Worm (Caenorhabditis elegans) whole organism, mixed stage, embryonic: ENCODE data around the gene C03F11.2.
A peak's percentile ranks its signal among the peaks of the same experiment; 100 is the strongest.

ENCODE experiments used
- M03D4.4 ChIP-seq: sonication (generic microtip); optimal IDR thresholded peaks from 2 replicates; lab custom pipeline; 2017; ENCODE audit warnings: mild to moderate bottlenecking, missing genetic modification characterization, missing compliant biosample characterization
- bed-3 ChIP-seq: fragments of 200-800 bp; sonication (Bioruptor generic); optimal IDR thresholded peaks from 3 replicates; lab custom pipeline; 2018; ENCODE audit warnings: mild to moderate bottlenecking, missing genetic modification characterization, moderate library complexity, missing compliant biosample characterization
- blmp-1 ChIP-seq: fragments of 150-350 bp; optimal IDR thresholded peaks from 2 replicates; lab custom pipeline; 2014; ENCODE audit warnings: missing biosample characterization, missing genetic modification characterization
- ceh-39 ChIP-seq: fragments of 150-350 bp; optimal IDR thresholded peaks from 2 replicates; lab custom pipeline; 2014; ENCODE audit warnings: missing biosample characterization, missing genetic modification characterization
- ceh-43 ChIP-seq: fragments of 200-800 bp; sonication (Bioruptor generic); optimal IDR thresholded peaks from 2 replicates; lab custom pipeline; 2018; ENCODE audit warnings: mild to moderate bottlenecking, missing genetic modification characterization, moderate library complexity, missing compliant biosample characterization
- ceh-83 ChIP-seq: fragments of 200-800 bp; sonication (Bioruptor generic); optimal IDR thresholded peaks from 2 replicates; lab custom pipeline; 2018; ENCODE audit warnings: mild to moderate bottlenecking, missing genetic modification characterization, missing compliant biosample characterization
- ces-1 ChIP-seq: fragments of 150-350 bp; optimal IDR thresholded peaks from 2 replicates; lab custom pipeline; 2014; ENCODE audit warnings: missing biosample characterization, missing genetic modification reagents, missing genetic modification characterization
- cnd-1 ChIP-seq: fragments of 200-800 bp; sonication (Bioruptor generic); optimal IDR thresholded peaks from 2 replicates; lab custom pipeline; 2018; ENCODE audit warnings: mild to moderate bottlenecking, missing genetic modification characterization, missing compliant biosample characterization
- drap-1 ChIP-seq: fragments of 200-800 bp; sonication (Bioruptor generic); optimal IDR thresholded peaks from 3 replicates; lab custom pipeline; 2018; ENCODE audit warnings: mild to moderate bottlenecking, missing genetic modification characterization, missing compliant biosample characterization
- elt-1 ChIP-seq: sonication (generic microtip); optimal IDR thresholded peaks from 2 replicates; lab custom pipeline; 2017; ENCODE audit warnings: missing genetic modification characterization, mild to moderate bottlenecking, missing compliant biosample characterization, antibody characterized with exemption, moderate library complexity, borderline replicate concordance; ENCODE audit not compliant: insufficient read depth
- elt-3 ChIP-seq: fragments of 150-350 bp; optimal IDR thresholded peaks from 2 replicates; lab custom pipeline; 2014; ENCODE audit warnings: missing biosample characterization, missing genetic modification characterization
- flh-1 ChIP-seq: fragments of 200-800 bp; sonication (Bioruptor generic); optimal IDR thresholded peaks from 2 replicates; lab custom pipeline; 2018; ENCODE audit warnings: mild to moderate bottlenecking, missing genetic modification characterization, moderate library complexity, missing compliant biosample characterization
- ham-2 ChIP-seq: fragments of 200-800 bp; sonication (Bioruptor generic); optimal IDR thresholded peaks from 2 replicates; lab custom pipeline; 2018; ENCODE audit warnings: mild to moderate bottlenecking, missing genetic modification characterization, missing compliant biosample characterization
- hlh-1 ChIP-seq: fragments of 150-350 bp; optimal IDR thresholded peaks from 2 replicates; lab custom pipeline; 2014; ENCODE audit warnings: missing biosample characterization, missing genetic modification reagents, missing genetic modification characterization
- lin-13 ChIP-seq: fragments of 150-350 bp; optimal IDR thresholded peaks from 2 replicates; lab custom pipeline; 2014; ENCODE audit warnings: missing biosample characterization, missing genetic modification characterization
- lin-32 ChIP-seq: fragments of 200-800 bp; sonication (Bioruptor generic); optimal IDR thresholded peaks from 2 replicates; lab custom pipeline; 2018; ENCODE audit warnings: mild to moderate bottlenecking, missing genetic modification characterization, missing compliant biosample characterization
- lsy-2 ChIP-seq: fragments of 150-350 bp; optimal IDR thresholded peaks from 2 replicates; lab custom pipeline; 2014; ENCODE audit warnings: missing biosample characterization, missing genetic modification characterization
- mab-5 ChIP-seq: fragments of 150-350 bp; optimal IDR thresholded peaks from 2 replicates; lab custom pipeline; 2014; ENCODE audit warnings: missing biosample characterization, missing genetic modification characterization
- mep-1 ChIP-seq: fragments of 150-350 bp; optimal IDR thresholded peaks from 2 replicates; lab custom pipeline; 2017; ENCODE audit warnings: missing biosample characterization, missing genetic modification reagents, missing genetic modification characterization, inconsistent platforms
- mls-2 ChIP-seq: sonication (generic microtip); optimal IDR thresholded peaks from 2 replicates; lab custom pipeline; 2016; ENCODE audit warnings: mild to moderate bottlenecking, missing genetic modification characterization, moderate library complexity, missing compliant biosample characterization
- nhr-12 ChIP-seq: fragments of 150-350 bp; optimal IDR thresholded peaks from 2 replicates; lab custom pipeline; 2014; ENCODE audit warnings: missing biosample characterization, missing genetic modification characterization
- nhr-2 ChIP-seq: fragments of 150-350 bp; optimal IDR thresholded peaks from 2 replicates; lab custom pipeline; 2014; ENCODE audit warnings: missing biosample characterization, missing genetic modification characterization
- nhr-237 ChIP-seq: fragments of 150-350 bp; optimal IDR thresholded peaks from 2 replicates; lab custom pipeline; 2014; ENCODE audit warnings: missing biosample characterization, missing genetic modification characterization
- nhr-28 ChIP-seq: fragments of 150-350 bp; optimal IDR thresholded peaks from 2 replicates; lab custom pipeline; 2014; ENCODE audit warnings: missing biosample characterization, missing genetic modification characterization
- nhr-76 ChIP-seq: sonication (generic microtip); optimal IDR thresholded peaks from 2 replicates; lab custom pipeline; 2017; ENCODE audit warnings: missing biosample characterization, missing genetic modification characterization
- pha-4 ChIP-seq: fragments of 150-350 bp; optimal IDR thresholded peaks from 2 replicates; lab custom pipeline; 2018; ENCODE audit warnings: missing biosample characterization, missing genetic modification reagents, missing genetic modification characterization
- sem-2 ChIP-seq: fragments of 200-800 bp; sonication (Bioruptor generic); optimal IDR thresholded peaks from 2 replicates; lab custom pipeline; 2018; ENCODE audit warnings: mild to moderate bottlenecking, missing genetic modification characterization, missing compliant biosample characterization
- snpc-4 ChIP-seq: fragments of 150-350 bp; optimal IDR thresholded peaks from 2 replicates; lab custom pipeline; 2014; ENCODE audit warnings: missing biosample characterization, missing genetic modification characterization
- sptf-1 ChIP-seq: sonication (generic microtip); optimal IDR thresholded peaks from 2 replicates; lab custom pipeline; 2017; ENCODE audit warnings: mild to moderate bottlenecking, missing genetic modification characterization, moderate library complexity, missing compliant biosample characterization
- tbx-8 ChIP-seq: fragments of 200-800 bp; sonication (Bioruptor generic); optimal IDR thresholded peaks from 2 replicates; lab custom pipeline; 2018; ENCODE audit warnings: mild to moderate bottlenecking, missing genetic modification characterization, moderate library complexity, missing compliant biosample characterization
- unc-120 ChIP-seq: sonication (generic microtip); optimal IDR thresholded peaks from 2 replicates; lab custom pipeline; 2017; ENCODE audit warnings: missing genetic modification characterization, missing compliant biosample characterization; ENCODE audit not compliant: poor library complexity, severe bottlenecking
- unc-39 ChIP-seq: fragments of 150-350 bp; optimal IDR thresholded peaks from 2 replicates; lab custom pipeline; 2014; ENCODE audit warnings: missing biosample characterization, missing genetic modification characterization
- unc-62 ChIP-seq: fragments of 150-350 bp; optimal IDR thresholded peaks from 2 replicates; lab custom pipeline; 2014; ENCODE audit warnings: missing biosample characterization, missing genetic modification reagents, missing genetic modification characterization
- zip-8 ChIP-seq: fragments of 150-350 bp; optimal IDR thresholded peaks from 2 replicates; lab custom pipeline; 2014; ENCODE audit warnings: missing biosample characterization, missing genetic modification characterization
- ztf-11 ChIP-seq: fragments of 150-350 bp; optimal IDR thresholded peaks from 2 replicates; lab custom pipeline; 2014; ENCODE audit warnings: missing biosample characterization, missing genetic modification characterization

Gene C03F11.2

DNA sequence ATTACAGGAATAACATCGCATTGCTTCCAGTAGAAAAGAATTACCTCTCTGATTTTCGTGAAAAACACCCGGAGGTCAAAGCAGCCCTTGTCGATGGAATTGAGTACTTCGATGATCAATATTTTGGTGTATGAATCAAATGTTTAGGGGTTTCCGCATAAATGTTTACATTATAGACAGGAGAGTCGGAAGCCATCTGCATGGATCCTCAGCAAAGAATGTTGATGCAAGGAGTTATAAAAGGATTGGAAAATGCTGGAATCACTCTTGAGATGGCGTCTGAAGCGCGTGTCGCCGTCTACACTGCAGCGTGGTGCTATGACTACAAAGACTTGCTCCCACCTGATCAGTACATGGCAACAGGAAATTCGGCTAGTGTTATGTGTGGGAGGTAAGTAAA lies 17.1 kb upstream of the C03F11.2 start, which contains the start of gene C41A3.2:
Gene C41A3.2 (minus strand): TSS at position 101 of the 400 bp plus-strand sequence.
- no peak for TF ChIP-seq elt-3
- no peak for TF ChIP-seq ham-2 (GFP tag; lab: Kevin White, UChicago)
- no peak for TF ChIP-seq nhr-237
- TF ChIP-seq cnd-1 (tag; lab: Kevin White, UChicago), result no peak
- no peak for TF ChIP-seq zip-8 (tag; lab: Kevin White, UChicago)
- TF ChIP-seq snpc-4 (tag; lab: Kevin White, UChicago), result no peak
- no peak for TF ChIP-seq pha-4
- TF ChIP-seq nhr-76 (tag; lab: Kevin White, UChicago), result no peak
- TF ChIP-seq mab-5 (tag; lab: Kevin White, UChicago), result no peak

DNA sequence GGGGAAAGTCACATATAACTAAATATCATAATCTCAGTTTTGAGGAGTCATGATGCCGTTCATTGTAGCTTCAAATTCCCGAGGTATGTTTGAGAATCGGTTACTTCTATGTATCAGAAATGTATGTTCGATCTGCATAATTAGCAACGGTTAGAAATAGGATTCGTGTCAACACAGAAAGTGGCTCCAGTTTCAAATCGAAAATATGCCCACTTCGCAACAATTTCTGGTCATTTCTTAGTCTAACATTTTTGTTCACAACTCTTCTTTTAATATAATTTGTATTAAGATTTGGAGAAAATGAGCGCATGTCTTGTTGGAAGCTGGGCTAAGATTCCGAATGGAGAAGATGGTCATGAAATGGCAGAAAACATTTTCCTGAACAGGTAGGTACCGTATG lies 16.3 kb upstream of the C03F11.2 start, which contains the start of gene pks-1:
Gene pks-1 (plus strand): TSS at position 301 of the 400 bp plus-strand sequence.
- no peak for TF ChIP-seq zip-8 (tag; lab: Kevin White, UChicago)
- no peak for TF ChIP-seq cnd-1 (tag; lab: Kevin White, UChicago)
- no peak for TF ChIP-seq elt-3
- no peak for TF ChIP-seq blmp-1 (tag; lab: Kevin White, UChicago)
- TF ChIP-seq ceh-83 (GFP tag; lab: Kevin White, UChicago), result no peak
- no peak for TF ChIP-seq unc-39
- no peak for TF ChIP-seq unc-62 (GFP tag; lab: Kevin White, UChicago)
- TF ChIP-seq sptf-1, result no peak
- no peak for TF ChIP-seq ham-2 (GFP tag; lab: Kevin White, UChicago)
- no peak for TF ChIP-seq drap-1 (GFP tag; lab: Kevin White, UChicago)
- TF ChIP-seq nhr-237, result no peak
- TF ChIP-seq unc-120 (tag; lab: Kevin White, UChicago), result no peak
- TF ChIP-seq nhr-12 (tag; lab: Kevin White, UChicago), result no peak
- no peak for TF ChIP-seq mab-5 (tag; lab: Kevin White, UChicago)
- TF ChIP-seq lsy-2, result no peak

DNA sequence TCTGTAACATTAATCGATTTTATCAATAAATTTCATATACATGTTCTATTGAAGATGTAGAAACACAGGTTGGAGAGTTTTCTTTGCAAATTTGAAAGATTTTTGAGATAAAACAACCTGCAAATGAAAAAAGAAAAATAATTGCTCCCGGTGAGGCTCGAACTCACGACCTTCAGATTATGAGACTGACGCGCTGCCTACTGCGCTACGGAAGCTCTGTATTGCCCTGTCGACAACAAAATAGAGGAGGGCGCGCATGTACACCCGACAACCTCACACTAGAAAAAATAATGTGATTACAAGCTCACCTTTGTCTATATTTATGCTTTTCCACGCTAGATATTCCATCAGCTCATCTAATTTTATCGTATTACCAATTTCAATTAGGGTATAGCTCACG lies 10.1 kb upstream of the C03F11.2 start:
- no peak for TF ChIP-seq hlh-1 (tag; lab: Kevin White, UChicago)
- TF ChIP-seq lin-32, result no peak
- TF ChIP-seq elt-3, result no peak
- TF ChIP-seq sem-2 (GFP tag; lab: Kevin White, UChicago), result peak; percentile 27
- peak; percentile 50 for TF ChIP-seq ceh-43 (GFP tag; lab: Kevin White, UChicago)
- TF ChIP-seq pha-4, result no peak
- no peak for TF ChIP-seq flh-1 (GFP tag; lab: Kevin White, UChicago)
- TF ChIP-seq nhr-76 (tag; lab: Kevin White, UChicago), result no peak
- no peak for TF ChIP-seq elt-1
- peak; percentile 17 for TF ChIP-seq bed-3
- no peak for TF ChIP-seq zip-8 (tag; lab: Kevin White, UChicago)
- TF ChIP-seq nhr-12 (tag; lab: Kevin White, UChicago), result no peak
- no peak for TF ChIP-seq ztf-11
- no peak for TF ChIP-seq nhr-237
- peak; percentile 82 for TF ChIP-seq ceh-83 (GFP tag; lab: Kevin White, UChicago)
- TF ChIP-seq unc-39, result no peak
- no peak for TF ChIP-seq nhr-2 (tag; lab: Kevin White, UChicago)
- no peak for TF ChIP-seq snpc-4 (tag; lab: Kevin White, UChicago)
- TF ChIP-seq mab-5 (tag; lab: Kevin White, UChicago), result no peak
- TF ChIP-seq nhr-28 (tag; lab: Kevin White, UChicago), result no peak
- TF ChIP-seq ces-1 (GFP tag; lab: Kevin White, UChicago), result no peak
- TF ChIP-seq tbx-8 (GFP tag; lab: Kevin White, UChicago), result no peak
- no peak for TF ChIP-seq ceh-39 (tag; lab: Kevin White, UChicago)
- TF ChIP-seq M03D4.4, result peak; percentile 53
- no peak for TF ChIP-seq blmp-1 (tag; lab: Kevin White, UChicago)
- no peak for TF ChIP-seq unc-120 (tag; lab: Kevin White, UChicago)
- TF ChIP-seq cnd-1 (tag; lab: Kevin White, UChicago), result peak; percentile 53
- no peak for TF ChIP-seq lsy-2
- peak; percentile 5 for TF ChIP-seq mep-1
- no peak for TF ChIP-seq unc-62 (GFP tag; lab: Kevin White, UChicago)
- TF ChIP-seq sptf-1, result peak; percentile 72
- no peak for TF ChIP-seq lin-13 (tag; lab: Kevin White, UChicago)
- TF ChIP-seq drap-1 (GFP tag; lab: Kevin White, UChicago), result peak; percentile 60
- peak; percentile 2 for TF ChIP-seq ham-2 (GFP tag; lab: Kevin White, UChicago)
- TF ChIP-seq mls-2 (tag; lab: Kevin White, UChicago), result peak; percentile 70
